Worm (Caenorhabditis elegans) whole organism, L4 larva: Measurements from ENCODE around the gene tag-234.

Source experiments
- F26F4.8 ChIP-seq: fragments of 200-800 bp; sonication (Bioruptor generic); conservative IDR thresholded peaks from 2 replicates; pipeline ENCODE4 v1.3.6; 2022; ENCODE audit warnings: missing genetic modification characterization, missing compliant biosample characterization
- Y5F2A.4 ChIP-seq: fragments of 200-800 bp; sonication (Bioruptor generic); optimal IDR thresholded peaks from 2 replicates; lab custom pipeline; 2018; ENCODE audit warnings: mild to moderate bottlenecking, missing genetic modification characterization, missing compliant biosample characterization
- ceh-28 ChIP-seq: fragments of 150-350 bp; optimal IDR thresholded peaks from 2 replicates; lab custom pipeline; 2014; ENCODE audit warnings: missing biosample characterization, missing genetic modification reagents, missing genetic modification characterization
- ceh-82 ChIP-seq: sonication (generic microtip); optimal IDR thresholded peaks from 2 replicates; lab custom pipeline; 2017; ENCODE audit warnings: missing biosample characterization, missing genetic modification characterization
- hlh-30 ChIP-seq: sonication (generic microtip); optimal IDR thresholded peaks from 2 replicates; lab custom pipeline; 2017; ENCODE audit warnings: antibody characterized with exemption, mild to moderate bottlenecking, missing genetic modification characterization, missing compliant biosample characterization; ENCODE audit not compliant: insufficient read depth
- lsy-2 ChIP-seq, 2 experiments: fragments of 150-350 bp in 1 of 2; sonication (generic microtip) in 1 of 2; optimal IDR thresholded peaks; 2 replicates each; lab custom pipeline; 2014 to 2017; ENCODE audit warnings: missing biosample characterization in 2 of 2, missing genetic modification characterization in 2 of 2
- mes-2 ChIP-seq: sonication (generic microtip); optimal IDR thresholded peaks from 2 replicates; lab custom pipeline; 2016; ENCODE audit warnings: missing genotype, mild to moderate bottlenecking, missing genetic modification characterization, missing compliant biosample characterization; ENCODE audit not compliant: poor library complexity, severe bottlenecking
- nhr-28 ChIP-seq: fragments of 150-350 bp; optimal IDR thresholded peaks from 2 replicates; lab custom pipeline; 2014; ENCODE audit warnings: missing biosample characterization, missing genetic modification characterization
- nhr-76 ChIP-seq: fragments of 150-350 bp; optimal IDR thresholded peaks from 2 replicates; lab custom pipeline; 2014; ENCODE audit warnings: missing biosample characterization, missing genetic modification characterization

DNA sequence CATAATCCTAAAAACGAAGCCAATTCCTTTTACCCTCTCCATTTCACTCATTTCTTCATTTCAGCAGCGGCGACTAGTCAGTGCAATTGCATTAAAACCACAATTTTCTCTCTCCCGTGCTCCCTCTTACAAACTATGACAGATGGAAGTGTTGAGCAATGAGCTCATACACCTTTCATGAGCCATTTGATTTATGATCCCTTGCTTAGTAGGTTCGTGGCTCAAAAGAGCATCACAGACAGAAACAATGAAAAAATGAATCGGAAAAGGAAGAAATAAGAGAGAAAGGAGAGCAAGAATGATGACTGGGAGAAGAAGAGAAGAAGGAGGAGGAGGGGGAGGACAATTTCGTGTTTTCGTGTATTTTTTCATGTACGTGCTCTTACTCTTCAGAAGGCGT lies 7.5 kb downstream of the tag-234 start:
- TF ChIP-seq nhr-76 (tag; lab: Kevin White, UChicago) (no peak), hlh-30 (tag; lab: Kevin White, UChicago) (no peak), lsy-2 (tag; optimal IDR thresholded peaks at IDR 0.05; lab: Kevin White, UChicago) (no peak), nhr-28 (tag; lab: Kevin White, UChicago) (no peak), Y5F2A.4 (GFP tag; lab: Kevin White, UChicago) (no peak), mes-2 (tag; lab: Kevin White, UChicago) (no peak), ceh-82 (tag; lab: Kevin White, UChicago) (no peak), F26F4.8 (GFP tag; lab: Robert Waterston, UW) (no peak), ceh-28 (tag; lab: Kevin White, UChicago) (no peak)
